Fruit fly (Drosophila melanogaster) whole organism: ENCODE measurements around the gene Eig71Ef.

Experiments
- CG8478 ChIP-seq: fragments of >200 bp; optimal IDR thresholded peaks from 2 replicates; lab custom pipeline; 2018; ENCODE audit warnings: inconsistent platforms
- EcR ChIP-seq, 2 experiments: fragments of >200 bp; optimal IDR thresholded peaks; 2 replicates each; lab custom pipeline; 2017; ENCODE audit warnings: missing biosample characterization in 2 of 2, missing genetic modification characterization in 2 of 2, missing genetic modification reagents in 2 of 2
- usp ChIP-seq: fragments of >200 bp; optimal IDR thresholded peaks from 2 replicates; lab custom pipeline; 2017; ENCODE audit warnings: missing biosample characterization, missing genetic modification characterization, mixed read lengths

dm6 chr3L:15634368-15635075 lies 22.7 kb downstream of the Eig71Ef start:
- TF ChIP-seq EcR (GFP tag; optimal IDR thresholded peaks at IDR 0.05; lab: Kevin White, UChicago): no peak
- TF ChIP-seq usp (GFP tag; lab: Kevin White, UChicago): no peak
- no peak for TF ChIP-seq CG8478
